Worm (Caenorhabditis elegans) whole organism, L1 larva: Measurements from ENCODE around the gene C52B11.5.

Experiments used
- blmp-1 ChIP-seq: fragments of 150-350 bp; optimal IDR thresholded peaks from 2 replicates; lab custom pipeline; 2014; ENCODE audit warnings: missing biosample characterization, missing genetic modification characterization
- ceh-82 ChIP-seq, 3 experiments: fragments of 150-350 bp in 1 of 3; sonication (generic microtip) in 2 of 3; optimal IDR thresholded peaks; 2 replicates each; lab custom pipeline; 2014 to 2017; ENCODE audit warnings: missing biosample characterization in 3 of 3, missing genetic modification characterization in 3 of 3
- lin-13 ChIP-seq: fragments of 150-350 bp; optimal IDR thresholded peaks from 2 replicates; lab custom pipeline; 2014; ENCODE audit warnings: missing biosample characterization, missing genetic modification reagents, missing genetic modification characterization
- nhr-11 ChIP-seq: fragments of 150-350 bp; optimal IDR thresholded peaks from 2 replicates; lab custom pipeline; 2014; ENCODE audit warnings: missing biosample characterization, missing genetic modification characterization
- nhr-237 ChIP-seq: fragments of 150-350 bp; optimal IDR thresholded peaks from 2 replicates; lab custom pipeline; 2014; ENCODE audit warnings: missing biosample characterization, missing genetic modification characterization
- unc-62 ChIP-seq: fragments of 150-350 bp; optimal IDR thresholded peaks from 2 replicates; lab custom pipeline; 2014; ENCODE audit warnings: missing biosample characterization, missing genetic modification reagents, missing genetic modification characterization
- ztf-11 ChIP-seq, 2 experiments: sonication (generic microtip); optimal IDR thresholded peaks; 2 replicates each; lab custom pipeline; 2016 to 2017; ENCODE audit warnings: missing genetic modification characterization in 2 of 2, missing biosample characterization in 1 of 2, missing compliant biosample characterization in 1 of 2
- ztf-4 ChIP-seq: fragments of 150-350 bp; optimal IDR thresholded peaks from 2 replicates; lab custom pipeline; 2014; ENCODE audit warnings: missing biosample characterization, missing genetic modification characterization

- TF ChIP-seq ztf-4 (tag; lab: Kevin White, UChicago), result no peak
- no peak for TF ChIP-seq ceh-82 (tag; optimal IDR thresholded peaks at IDR 0.05; lab: Kevin White, UChicago)
- TF ChIP-seq nhr-237 (tag; lab: Kevin White, UChicago), result no peak
- no peak for TF ChIP-seq blmp-1 (tag; lab: Kevin White, UChicago)
- no peak for TF ChIP-seq unc-62 (GFP tag; lab: Kevin White, UChicago)
- TF ChIP-seq nhr-11, result no peak
- no peak for TF ChIP-seq lin-13
- TF ChIP-seq ztf-11 (tag; optimal IDR thresholded peaks at IDR 0.05; lab: Kevin White, UChicago), result no peak
These were observed 22.2 kb downstream of the C52B11.5 start, which contains the start of gene dop-4 for ce11 chrX:1294607-1295303.
